Worm (Caenorhabditis elegans) whole organism, L3 larva: ENCODE data around the gene latd-1.

Experiments used
- R02D3.7 ChIP-seq: fragments of 150-350 bp; optimal IDR thresholded peaks from 2 replicates; lab custom pipeline; 2014; ENCODE audit warnings: missing biosample characterization, missing genetic modification characterization
- ZK546.5 ChIP-seq: sonication (generic microtip); optimal IDR thresholded peaks from 2 replicates; lab custom pipeline; 2017; ENCODE audit warnings: missing biosample characterization, missing genetic modification characterization
- aly-2 ChIP-seq: fragments of 150-350 bp; optimal IDR thresholded peaks from 2 replicates; lab custom pipeline; 2014; ENCODE audit warnings: missing biosample characterization, missing genetic modification characterization
- ama-1 ChIP-seq: fragments of 150-350 bp; optimal IDR thresholded peaks from 2 replicates; lab custom pipeline; 2018
- ceh-16 ChIP-seq: sonication (generic microtip); optimal IDR thresholded peaks from 2 replicates; lab custom pipeline; 2017; ENCODE audit warnings: missing biosample characterization, missing genetic modification characterization
- ceh-28 ChIP-seq: fragments of 150-350 bp; optimal IDR thresholded peaks from 2 replicates; lab custom pipeline; 2014; ENCODE audit warnings: missing biosample characterization, missing genetic modification reagents, missing genetic modification characterization
- ceh-82 ChIP-seq: fragments of 150-350 bp; optimal IDR thresholded peaks from 2 replicates; lab custom pipeline; 2014; ENCODE audit warnings: missing biosample characterization, missing genetic modification characterization
- ceh-9 ChIP-seq: sonication (generic microtip); optimal IDR thresholded peaks from 2 replicates; lab custom pipeline; 2018; ENCODE audit warnings: missing biosample characterization, missing genetic modification characterization
- daf-12 ChIP-seq: fragments of 150-350 bp; optimal IDR thresholded peaks from 2 replicates; lab custom pipeline; 2014; ENCODE audit warnings: missing biosample characterization, missing genetic modification reagents, missing genetic modification characterization
- egl-27 ChIP-seq: sonication (generic microtip); optimal IDR thresholded peaks from 4 replicates; lab custom pipeline; 2017; ENCODE audit warnings: missing biosample characterization, missing genetic modification reagents, missing genetic modification characterization
- egl-5 ChIP-seq: fragments of 150-350 bp; optimal IDR thresholded peaks from 2 replicates; lab custom pipeline; 2017; ENCODE audit warnings: missing biosample characterization, missing genetic modification reagents, missing genetic modification characterization, inconsistent platforms
- elt-1 ChIP-seq: fragments of 150-350 bp; optimal IDR thresholded peaks from 2 replicates; lab custom pipeline; 2014; ENCODE audit warnings: missing biosample characterization, missing genetic modification characterization
- elt-2 ChIP-seq: sonication (generic microtip); optimal IDR thresholded peaks from 2 replicates; lab custom pipeline; 2016; ENCODE audit warnings: missing genetic modification reagents, mild to moderate bottlenecking, missing genetic modification characterization, missing compliant biosample characterization
- elt-3 ChIP-seq, 3 experiments: fragments of 150-350 bp in 1 of 3; sonication (generic microtip) in 2 of 3; optimal IDR thresholded peaks; 2 replicates in 2 of 3; 4 replicates in 1 of 3; lab custom pipeline; 2014 to 2017; ENCODE audit warnings: missing biosample characterization in 3 of 3, missing genetic modification characterization in 3 of 3
- fkh-2 ChIP-seq: fragments of 150-350 bp; optimal IDR thresholded peaks from 2 replicates; lab custom pipeline; 2014; ENCODE audit warnings: missing biosample characterization, missing genetic modification reagents, missing genetic modification characterization
- fos-1 ChIP-seq: fragments of 150-350 bp; optimal IDR thresholded peaks from 2 replicates; lab custom pipeline; 2014; ENCODE audit warnings: missing biosample characterization, missing genetic modification characterization
- hmg-11 ChIP-seq: sonication (generic microtip); optimal IDR thresholded peaks from 2 replicates; lab custom pipeline; 2016; ENCODE audit warnings: missing genetic modification characterization, missing compliant biosample characterization
- jun-1 ChIP-seq: fragments of 150-350 bp; optimal IDR thresholded peaks from 2 replicates; lab custom pipeline; 2014; ENCODE audit warnings: missing biosample characterization, missing genetic modification reagents, missing genetic modification characterization
- lin-15B ChIP-seq: fragments of 150-350 bp; optimal IDR thresholded peaks from 2 replicates; lab custom pipeline; 2014; ENCODE audit warnings: missing biosample characterization, missing genetic modification characterization
- lin-39 ChIP-seq: fragments of 150-350 bp; optimal IDR thresholded peaks from 2 replicates; lab custom pipeline; 2018; ENCODE audit warnings: missing biosample characterization, missing genetic modification reagents, missing genetic modification characterization
- mdl-1 ChIP-seq: fragments of 150-350 bp; optimal IDR thresholded peaks from 2 replicates; lab custom pipeline; 2014; ENCODE audit warnings: missing biosample characterization, missing genetic modification characterization
- mml-1 ChIP-seq: fragments of 150-350 bp; sonication (generic microtip); optimal IDR thresholded peaks from 3 replicates; lab custom pipeline; 2014; ENCODE audit warnings: missing biosample characterization, missing genetic modification characterization
- nfya-1 ChIP-seq: sonication (generic microtip); optimal IDR thresholded peaks from 2 replicates; lab custom pipeline; 2017; ENCODE audit warnings: missing genetic modification characterization, mild to moderate bottlenecking, missing compliant biosample characterization, antibody characterized with exemption, moderate library complexity; ENCODE audit not compliant: insufficient read depth
- nhr-11 ChIP-seq: fragments of 150-350 bp; optimal IDR thresholded peaks from 2 replicates; lab custom pipeline; 2014; ENCODE audit warnings: missing biosample characterization, missing genetic modification characterization
- nhr-12 ChIP-seq: fragments of 150-350 bp; optimal IDR thresholded peaks from 2 replicates; lab custom pipeline; 2014; ENCODE audit warnings: missing biosample characterization, missing genetic modification characterization
- nhr-23 ChIP-seq: fragments of 150-350 bp; optimal IDR thresholded peaks from 2 replicates; lab custom pipeline; 2014; ENCODE audit warnings: missing biosample characterization, missing genetic modification reagents, missing genetic modification characterization
- nhr-237 ChIP-seq: fragments of 150-350 bp; optimal IDR thresholded peaks from 2 replicates; lab custom pipeline; 2014; ENCODE audit warnings: missing biosample characterization, missing genetic modification characterization
- nhr-25 ChIP-seq: sonication (generic microtip); optimal IDR thresholded peaks from 2 replicates; lab custom pipeline; 2017; ENCODE audit warnings: missing biosample characterization, missing genetic modification characterization
- nhr-43 ChIP-seq: sonication (generic microtip); optimal IDR thresholded peaks from 2 replicates; lab custom pipeline; 2016; ENCODE audit warnings: mild to moderate bottlenecking, missing genetic modification characterization, missing compliant biosample characterization; ENCODE audit not compliant: poor library complexity, severe bottlenecking
- nhr-67 ChIP-seq: fragments of 150-350 bp; optimal IDR thresholded peaks from 2 replicates; lab custom pipeline; 2014; ENCODE audit warnings: missing biosample characterization, missing genetic modification characterization
- nhr-76 ChIP-seq: fragments of 150-350 bp; sonication (generic microtip); optimal IDR thresholded peaks from 5 replicates; lab custom pipeline; 2014; ENCODE audit warnings: missing biosample characterization, missing genetic modification characterization
- pha-4 ChIP-seq: fragments of 150-350 bp; optimal IDR thresholded peaks from 2 replicates; lab custom pipeline; 2014; ENCODE audit warnings: missing biosample characterization, missing genetic modification reagents, missing genetic modification characterization
- pqm-1 ChIP-seq: fragments of 150-350 bp; optimal IDR thresholded peaks from 2 replicates; lab custom pipeline; 2017; ENCODE audit warnings: missing biosample characterization, missing genetic modification characterization, inconsistent platforms
- sea-2 ChIP-seq: fragments of 150-350 bp; sonication (generic microtip); optimal IDR thresholded peaks from 4 replicates; lab custom pipeline; 2014; ENCODE audit warnings: missing biosample characterization, missing genetic modification reagents, missing genetic modification characterization
- snpc-4 ChIP-seq: fragments of 150-350 bp; optimal IDR thresholded peaks from 2 replicates; lab custom pipeline; 2014; ENCODE audit warnings: missing biosample characterization, missing genetic modification characterization
- tbx-2 ChIP-seq: sonication (generic microtip); optimal IDR thresholded peaks from 2 replicates; lab custom pipeline; 2016; ENCODE audit warnings: mild to moderate bottlenecking, missing genetic modification characterization, missing compliant biosample characterization
- unc-62 ChIP-seq: fragments of 150-350 bp; sonication (generic microtip); optimal IDR thresholded peaks from 4 replicates; lab custom pipeline; 2014; ENCODE audit warnings: missing biosample characterization, missing genetic modification reagents, missing genetic modification characterization
- zag-1 ChIP-seq: fragments of 150-350 bp; optimal IDR thresholded peaks from 2 replicates; lab custom pipeline; 2014; ENCODE audit warnings: missing biosample characterization, missing genetic modification characterization
- ztf-4 ChIP-seq: fragments of 150-350 bp; optimal IDR thresholded peaks from 2 replicates; lab custom pipeline; 2014; ENCODE audit warnings: missing biosample characterization, missing genetic modification characterization

Gene latd-1

ce11 chrX:7925134-7925533, 27.5 kb upstream of the latd-1 start, which contains the start of gene zig-4:
zig-4 (plus strand) TSS chrX:7925434.
- no peak for TF ChIP-seq mml-1 (tag; lab: Kevin White, UChicago)
- TF ChIP-seq ceh-16 (tag; lab: Kevin White, UChicago): no peak
- TF ChIP-seq ztf-4 (tag; lab: Kevin White, UChicago): no peak
- TF ChIP-seq, all 47 proteins: peak for 0

ce11 chrX:7921130-7921529, 23.5 kb upstream of the latd-1 start:
- TF ChIP-seq ceh-9 (tag; lab: Kevin White, UChicago) (no peak), elt-3 (tag; optimal IDR thresholded peaks at IDR 0.05; lab: Kevin White, UChicago) (no peak), ceh-82 (tag; lab: Kevin White, UChicago) (no peak), egl-5 (no peak), ztf-4 (tag; lab: Kevin White, UChicago) (no peak), sea-2 (GFP tag; lab: Kevin White, UChicago) (no peak), ceh-28 (tag; lab: Kevin White, UChicago) (no peak), elt-2 (tag; lab: Kevin White, UChicago) (no peak), ceh-16 (tag; lab: Kevin White, UChicago) (no peak), lin-39 (tag; lab: Kevin White, UChicago) (no peak), pqm-1 (no peak), nhr-43 (no peak), ama-1 (no peak), fos-1 (tag; lab: Kevin White, UChicago) (no peak), nhr-67 (tag; lab: Kevin White, UChicago) (no peak), nfya-1 (tag; lab: Kevin White, UChicago) (no peak)

- TF ChIP-seq nhr-25 (tag; lab: Kevin White, UChicago): peak; percentile 61
- peak; percentile 62 for TF ChIP-seq nhr-23 (tag; lab: Kevin White, UChicago)
- TF ChIP-seq fos-1 (tag; lab: Kevin White, UChicago): peak; percentile 5
- no peak for TF ChIP-seq ceh-16 (tag; lab: Kevin White, UChicago)
Measured at ce11 chrX:7916076-7916475, 18.5 kb upstream of the latd-1 start.

- TF ChIP-seq nhr-43: no peak
- no peak for TF ChIP-seq snpc-4 (tag; lab: Kevin White, UChicago)
- no peak for TF ChIP-seq nhr-12 (tag; lab: Kevin White, UChicago)
- no peak for TF ChIP-seq elt-2 (tag; lab: Kevin White, UChicago)
- no peak for TF ChIP-seq hmg-11 (tag; lab: Kevin White, UChicago)
- TF ChIP-seq elt-1: no peak
- no peak for TF ChIP-seq sea-2 (GFP tag; lab: Kevin White, UChicago)
- TF ChIP-seq egl-27 (tag; lab: Kevin White, UChicago): no peak
- no peak for TF ChIP-seq mdl-1 (tag; lab: Kevin White, UChicago)
- TF ChIP-seq aly-2: no peak
- no peak for TF ChIP-seq nhr-11 (tag; lab: Kevin White, UChicago)
- TF ChIP-seq tbx-2: no peak
- no peak for TF ChIP-seq pha-4
- TF ChIP-seq zag-1 (tag; lab: Kevin White, UChicago): no peak
- no peak for TF ChIP-seq ZK546.5 (tag; lab: Kevin White, UChicago)
Measured at ce11 chrX:7915616-7916015, 18.0 kb upstream of the latd-1 start.

ce11 chrX:7913830-7914229, 16.2 kb upstream of the latd-1 start, which contains the start of gene C39D10.7:
C39D10.7 (minus strand) TSS chrX:7913930.
- TF ChIP-seq jun-1 (tag; lab: Kevin White, UChicago) (no peak), nhr-11 (tag; lab: Kevin White, UChicago) (no peak), ceh-28 (tag; lab: Kevin White, UChicago) (no peak), nhr-237 (tag; lab: Kevin White, UChicago) (no peak), ama-1 (no peak), egl-5 (no peak), nhr-25 (tag; lab: Kevin White, UChicago) (no peak), ZK546.5 (tag; lab: Kevin White, UChicago) (no peak), nhr-76 (no peak), unc-62 (no peak), fkh-2 (no peak), lin-15B (tag; lab: Kevin White, UChicago) (no peak), nfya-1 (tag; lab: Kevin White, UChicago) (no peak), R02D3.7 (tag; lab: Kevin White, UChicago) (no peak), daf-12 (tag; lab: Kevin White, UChicago) (no peak), elt-1 (no peak), mml-1 (tag; lab: Kevin White, UChicago) (no peak)
